Worm (Caenorhabditis elegans): ENCODE results near the gene D2096.7.

D2096.7 gene

ce11 chrIV:8342385-8342784 lies 35.0 kb downstream of the D2096.7 start, which contains the start of gene lgc-5:
TSS of gene lgc-5 (plus strand) at chrIV:8342685.
- TF ChIP-seq egl-27 (tag; optimal IDR thresholded peaks at IDR 0.05) = no peak
- no peak for TF ChIP-seq nhr-76 (tag; optimal IDR thresholded peaks at IDR 0.05)
- no peak for TF ChIP-seq nhr-43 (tag; optimal IDR thresholded peaks at IDR 0.05; ENCODE audit: poor library complexity, severe bottlenecking)
- no peak for TF ChIP-seq ceh-28 (tag; optimal IDR thresholded peaks at IDR 0.05)
- TF ChIP-seq nfya-1 (tag; optimal IDR thresholded peaks at IDR 0.05; ENCODE audit: insufficient read depth) = no peak
- no peak for TF ChIP-seq unc-39 (tag; optimal IDR thresholded peaks at IDR 0.05)
- TF ChIP-seq nhr-237 (tag; optimal IDR thresholded peaks at IDR 0.05) = no peak
- no peak for TF ChIP-seq hmg-11 (tag; optimal IDR thresholded peaks at IDR 0.05)
- TF ChIP-seq pqm-1 (tag; optimal IDR thresholded peaks at IDR 0.05) = no peak
- no peak for TF ChIP-seq nhr-11 (tag; optimal IDR thresholded peaks at IDR 0.05)
- TF ChIP-seq egl-5 (tag; optimal IDR thresholded peaks at IDR 0.05) = no peak
- TF ChIP-seq mdl-1 (tag; optimal IDR thresholded peaks at IDR 0.05) = no peak
- no peak for TF ChIP-seq elt-1 (tag; optimal IDR thresholded peaks at IDR 0.05)
- TF ChIP-seq zag-1 (tag; optimal IDR thresholded peaks at IDR 0.05) = no peak
- TF ChIP-seq nhr-77 (tag; optimal IDR thresholded peaks at IDR 0.05) = no peak
- TF ChIP-seq elt-3 (tag; optimal IDR thresholded peaks at IDR 0.05) = no peak
- TF ChIP-seq jun-1 (tag; optimal IDR thresholded peaks at IDR 0.05) = no peak
- no peak for TF ChIP-seq nhr-67 (tag; optimal IDR thresholded peaks at IDR 0.05)

- TF ChIP-seq daf-12 (tag; optimal IDR thresholded peaks at IDR 0.05) = no peak
- no peak for TF ChIP-seq jun-1 (tag; optimal IDR thresholded peaks at IDR 0.05)
- no peak for TF ChIP-seq mdl-1 (tag; optimal IDR thresholded peaks at IDR 0.05)
Measured at ce11 chrIV:8339636-8340035, 37.8 kb downstream of the D2096.7 start, which contains the start of gene lgc-6. TSS of gene lgc-6 (plus strand) at chrIV:8339936.

ce11 chrIV:8333988-8334863 lies 43.2 kb downstream of the D2096.7 start, which contains the start of gene his-32:
TSS of gene his-32 (plus strand) at chrIV:8334305.
- peak; percentile 94 for TF ChIP-seq nhr-25 (tag; optimal IDR thresholded peaks at IDR 0.05)
- TF ChIP-seq nhr-23 (tag; optimal IDR thresholded peaks at IDR 0.05) = peak; percentile 88
- no peak for TF ChIP-seq daf-12 (tag; optimal IDR thresholded peaks at IDR 0.05)
- TF ChIP-seq elt-1 (tag; optimal IDR thresholded peaks at IDR 0.05) = peak; percentile 48
- peak; percentile 15 for TF ChIP-seq lin-15B (tag; optimal IDR thresholded peaks at IDR 0.05)
- no peak for TF ChIP-seq pqm-1 (tag; optimal IDR thresholded peaks at IDR 0.05)
- TF ChIP-seq lsy-12 (tag; optimal IDR thresholded peaks at IDR 0.05) = peak; percentile 43
- no peak for TF ChIP-seq R02D3.7 (tag; optimal IDR thresholded peaks at IDR 0.05)
- TF ChIP-seq mdl-1 (tag; optimal IDR thresholded peaks at IDR 0.05) = no peak
- TF ChIP-seq ceh-9 (tag; optimal IDR thresholded peaks at IDR 0.05) = no peak
- peak; percentile 26 for TF ChIP-seq nhr-43 (tag; optimal IDR thresholded peaks at IDR 0.05; ENCODE audit: poor library complexity, severe bottlenecking)
- TF ChIP-seq mml-1 (tag; optimal IDR thresholded peaks at IDR 0.05) = no peak
- no peak for TF ChIP-seq snpc-4 (tag; optimal IDR thresholded peaks at IDR 0.05)
- TF ChIP-seq pha-4 (tag; optimal IDR thresholded peaks at IDR 0.05) = peak; percentile 42

- TF ChIP-seq nhr-11 (tag; optimal IDR thresholded peaks at IDR 0.05) = no peak
- no peak for TF ChIP-seq nhr-23 (tag; optimal IDR thresholded peaks at IDR 0.05)
- no peak for TF ChIP-seq lin-39 (tag; optimal IDR thresholded peaks at IDR 0.05)
- TF ChIP-seq lin-15B (tag; optimal IDR thresholded peaks at IDR 0.05) = no peak
- no peak for TF ChIP-seq egl-5 (tag; optimal IDR thresholded peaks at IDR 0.05)
- no peak for TF ChIP-seq fkh-2 (tag; optimal IDR thresholded peaks at IDR 0.05)
- TF ChIP-seq ZK546.5 (tag; optimal IDR thresholded peaks at IDR 0.05) = no peak
- TF ChIP-seq nhr-25 (tag; optimal IDR thresholded peaks at IDR 0.05) = no peak
- no peak for TF ChIP-seq sea-2 (GFP tag; optimal IDR thresholded peaks at IDR 0.05)
- no peak for TF ChIP-seq fkh-10 (GFP tag; optimal IDR thresholded peaks at IDR 0.05)
- TF ChIP-seq pqm-1 (tag; optimal IDR thresholded peaks at IDR 0.05) = no peak
- TF ChIP-seq nhr-76 (tag; optimal IDR thresholded peaks at IDR 0.05) = no peak
- no peak for TF ChIP-seq aly-2 (tag; optimal IDR thresholded peaks at IDR 0.05)
- TF ChIP-seq nhr-77 (tag; optimal IDR thresholded peaks at IDR 0.05) = no peak
- no peak for TF ChIP-seq ceh-28 (tag; optimal IDR thresholded peaks at IDR 0.05)
- TF ChIP-seq nfya-1 (tag; optimal IDR thresholded peaks at IDR 0.05; ENCODE audit: insufficient read depth) = no peak
- no peak for TF ChIP-seq eor-1 (tag; optimal IDR thresholded peaks at IDR 0.05)
Measured at ce11 chrIV:8333954-8333987, 43.7 kb downstream of the D2096.7 start, which contains the start of gene his-31. TSS of gene his-31 (minus strand) at chrIV:8333983.
